Fruit fly (Drosophila melanogaster) whole organism, pupa: ENCODE data around the gene CG14453.
"Not testable (repeated sequence)": the region's sequence is repeated elsewhere in the genome, so short reads cannot be mapped to it uniquely, and the experiment has no call there.

Experiments used
- CG13204 ChIP-seq: fragments of 200-800 bp; sonication (Bioruptor generic); optimal IDR thresholded peaks from 2 replicates; lab custom pipeline; 2018; ENCODE audit warnings: missing biosample characterization, mild to moderate bottlenecking, missing genetic modification characterization, moderate library complexity
- CG15710 ChIP-seq: fragments of 200-800 bp; sonication (Bioruptor generic); optimal IDR thresholded peaks from 2 replicates; lab custom pipeline; 2018; ENCODE audit warnings: missing biosample characterization, mild to moderate bottlenecking, missing genetic modification characterization, moderate library complexity
- CG17806 ChIP-seq: fragments of 200-800 bp; sonication (Bioruptor generic); optimal IDR thresholded peaks from 2 replicates; lab custom pipeline; 2018; ENCODE audit warnings: missing biosample characterization, mild to moderate bottlenecking, missing genetic modification characterization, moderate library complexity
- CG32121 ChIP-seq: fragments of 200-800 bp; sonication (Bioruptor generic); IDR thresholded peaks from 2 replicates; pipeline ENCODE4 v1.3.6; 2022; ENCODE audit warnings: missing biosample characterization, missing genetic modification characterization
- Pif1A ChIP-seq: fragments of 200-800 bp; sonication (Bioruptor generic); optimal IDR thresholded peaks from 3 replicates; lab custom pipeline; 2016; ENCODE audit warnings: missing biosample characterization, missing genetic modification characterization
- Pif1B ChIP-seq: fragments of 200-800 bp; sonication (Bioruptor generic); optimal IDR thresholded peaks from 3 replicates; lab custom pipeline; 2016; ENCODE audit warnings: missing biosample characterization, missing genetic modification characterization
- fd96Ca ChIP-seq: fragments of 200-800 bp; sonication (Bioruptor generic); IDR thresholded peaks from 3 replicates; pipeline ENCODE4 v1.3.6; 2022; ENCODE audit warnings: missing biosample characterization, missing genetic modification characterization
- gl ChIP-seq: fragments of 200-800 bp; sonication (Bioruptor generic); optimal IDR thresholded peaks from 2 replicates; lab custom pipeline; 2018; ENCODE audit warnings: missing biosample characterization, mild to moderate bottlenecking, missing genetic modification characterization

DNA sequence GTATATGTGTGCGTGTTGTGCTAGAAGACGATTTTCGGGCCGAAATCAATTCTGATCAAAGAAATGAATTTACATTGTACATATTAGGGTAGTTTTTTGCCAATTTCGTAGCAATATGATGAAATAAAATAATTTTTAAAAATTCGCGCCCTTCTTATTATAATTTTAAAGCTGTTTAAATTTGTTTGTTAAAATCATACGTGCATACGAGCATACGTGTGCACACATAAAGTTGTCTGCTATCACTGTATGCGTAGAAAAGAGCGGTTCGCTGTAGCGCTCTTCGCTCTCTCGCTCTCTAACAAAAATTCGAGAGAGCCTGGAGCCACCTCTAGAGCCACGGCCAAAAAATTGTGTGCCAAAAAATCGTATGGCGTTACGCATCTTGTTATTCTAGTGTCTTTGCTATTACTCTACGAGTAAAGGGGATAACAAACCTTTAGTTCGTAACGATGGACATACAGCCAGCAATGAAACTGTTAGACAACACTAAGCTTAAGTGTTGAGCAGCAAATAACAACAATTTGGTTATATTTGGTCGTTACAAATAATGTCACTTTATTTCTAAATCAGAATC lies 26.9 kb downstream of the CG14453 start, which contains the start of gene mael:
- not testable (repeated sequence) for TF ChIP-seq fd96Ca (GFP tag; lab: Robert Waterston, UW); CG17806 (tag; lab: Kevin White, UChicago); CG32121 (GFP tag; lab: Robert Waterston, UW); Pif1A (GFP tag; lab: Kevin White, UChicago); CG15710 (tag; lab: Kevin White, UChicago); gl (tag; lab: Kevin White, UChicago); Pif1B (GFP tag; lab: Kevin White, UChicago); CG13204 (GFP tag; lab: Kevin White, UChicago)
